Fruit fly (Drosophila melanogaster) whole organism, embryonic: Measurements from ENCODE around the gene Pvr.
A peak's percentile ranks its signal among the peaks of the same experiment; 100 is the strongest.

Experiments used
- Bdp1 ChIP-seq: fragments of 200-800 bp; sonication (Bioruptor generic); optimal IDR thresholded peaks from 3 replicates; lab custom pipeline; 2016; ENCODE audit warnings: missing biosample characterization, missing genetic modification characterization
- CG11696 ChIP-seq: fragments of 200-800 bp; sonication (Bioruptor generic); IDR thresholded peaks from 2 replicates; pipeline ENCODE4 v1.3.6; 2022; ENCODE audit warnings: missing biosample characterization, missing genetic modification characterization
- CG12659 ChIP-seq: fragments of 200-800 bp; sonication (Bioruptor generic); optimal IDR thresholded peaks from 3 replicates; lab custom pipeline; 2017; ENCODE audit warnings: mild to moderate bottlenecking, missing biosample characterization, missing genetic modification reagents, missing genetic modification characterization
- CG1529 ChIP-seq: fragments of 200-800 bp; sonication (Bioruptor generic); optimal IDR thresholded peaks from 3 replicates; lab custom pipeline; 2018; ENCODE audit warnings: missing biosample characterization, missing genetic modification characterization
- CG17385 ChIP-seq: fragments of 200-800 bp; sonication (Bioruptor generic); optimal IDR thresholded peaks from 3 replicates; lab custom pipeline; 2018; ENCODE audit warnings: missing biosample characterization, mild to moderate bottlenecking, missing genetic modification characterization
- CG17568 ChIP-seq: fragments of 200-800 bp; sonication (Bioruptor generic); optimal IDR thresholded peaks from 2 replicates; lab custom pipeline; 2018; ENCODE audit warnings: missing biosample characterization, mild to moderate bottlenecking, missing genetic modification characterization, moderate library complexity
- CG17612 ChIP-seq: fragments of 200-800 bp; sonication (Bioruptor generic); IDR thresholded peaks from 2 replicates; pipeline ENCODE4 v1.3.6; 2022; ENCODE audit warnings: missing biosample characterization, missing genetic modification characterization
- CG30431 ChIP-seq: fragments of 200-800 bp; sonication (Bioruptor generic); optimal IDR thresholded peaks from 2 replicates; lab custom pipeline; 2017; ENCODE audit warnings: missing biosample characterization, missing genetic modification characterization
- CG31224 ChIP-seq: fragments of 200-800 bp; sonication (Bioruptor generic); IDR thresholded peaks from 2 replicates; pipeline ENCODE4 v1.3.6; 2022; ENCODE audit warnings: missing biosample characterization, missing genetic modification characterization
- CG34422 ChIP-seq: fragments of 200-800 bp; sonication (Bioruptor generic); IDR thresholded peaks from 3 replicates; pipeline ENCODE4 v1.3.6; 2022; ENCODE audit warnings: missing biosample characterization, missing genetic modification characterization
- CG4360 ChIP-seq: fragments of 200-800 bp; sonication (Bioruptor generic); IDR thresholded peaks from 2 replicates; pipeline ENCODE4 v1.3.6; 2022; ENCODE audit warnings: missing biosample characterization, missing genetic modification characterization
- CG4854 ChIP-seq: fragments of 200-800 bp; sonication (Bioruptor generic); optimal IDR thresholded peaks from 2 replicates; lab custom pipeline; 2016; ENCODE audit warnings: missing biosample characterization, missing genetic modification characterization, inconsistent platforms
- CG6254 ChIP-seq: fragments of 200-800 bp; sonication (Bioruptor generic); optimal IDR thresholded peaks from 3 replicates; lab custom pipeline; 2017; ENCODE audit warnings: mild to moderate bottlenecking, missing biosample characterization, missing genetic modification reagents, missing genetic modification characterization
- CG6765 ChIP-seq: fragments of 200-800 bp; sonication (Bioruptor generic); optimal IDR thresholded peaks from 3 replicates; lab custom pipeline; 2017; ENCODE audit warnings: missing biosample characterization, mild to moderate bottlenecking, missing genetic modification characterization
- CG7271 ChIP-seq: fragments of 200-800 bp; sonication (Bioruptor generic); optimal IDR thresholded peaks from 2 replicates; lab custom pipeline; 2018; ENCODE audit warnings: missing biosample characterization, mild to moderate bottlenecking, missing genetic modification characterization, moderate library complexity
- CG7556 ChIP-seq: fragments of 200-800 bp; sonication (Bioruptor generic); optimal IDR thresholded peaks from 2 replicates; lab custom pipeline; 2017; ENCODE audit warnings: missing biosample characterization, mild to moderate bottlenecking, missing genetic modification characterization
- CG7963 ChIP-seq: fragments of 200-800 bp; sonication (Bioruptor generic); IDR thresholded peaks from 3 replicates; pipeline ENCODE4 v1.3.6; 2022; ENCODE audit warnings: missing biosample characterization, missing genetic modification characterization; ENCODE audit not compliant: partially characterized antibody
- Fer1 ChIP-seq: fragments of 200-800 bp; sonication (Bioruptor generic); optimal IDR thresholded peaks from 2 replicates; lab custom pipeline; 2017; ENCODE audit warnings: missing biosample characterization, mild to moderate bottlenecking, missing genetic modification characterization
- HmgD ChIP-seq: fragments of 200-800 bp; sonication (Bioruptor generic); optimal IDR thresholded peaks from 3 replicates; lab custom pipeline; 2016; ENCODE audit warnings: missing biosample characterization, missing genetic modification characterization
- Opbp ChIP-seq: fragments of 200-800 bp; sonication (Bioruptor generic); IDR thresholded peaks from 3 replicates; pipeline ENCODE4 v1.3.6; 2022; ENCODE audit warnings: missing biosample characterization, missing genetic modification characterization; ENCODE audit not compliant: partially characterized antibody
- Pdp1 ChIP-seq, 2 experiments: fragments of 200-800 bp; sonication (Bioruptor generic); optimal IDR thresholded peaks; 3 replicates each; lab custom pipeline; 2016; ENCODE audit warnings: missing biosample characterization in 2 of 2, missing genetic modification characterization in 2 of 2, mild to moderate bottlenecking in 1 of 2, moderate library complexity in 1 of 2
- Poxn ChIP-seq: fragments of 200-800 bp; sonication (Bioruptor generic); IDR thresholded peaks from 2 replicates; pipeline ENCODE4 v1.3.6; 2022; ENCODE audit warnings: missing biosample characterization, missing genetic modification characterization
- Six4 ChIP-seq: fragments of 200-800 bp; sonication (Bioruptor generic); optimal IDR thresholded peaks from 2 replicates; lab custom pipeline; 2016; ENCODE audit warnings: missing biosample characterization, missing genetic modification characterization
- Sox100B ChIP-seq: fragments of 200-800 bp; sonication (Bioruptor generic); optimal IDR thresholded peaks from 3 replicates; lab custom pipeline; 2018; ENCODE audit warnings: missing biosample characterization, mild to moderate bottlenecking, missing genetic modification characterization
- Stat92E ChIP-seq, 3 experiments: fragments of >200 bp in 2 of 3; fragments of 200-800 bp in 1 of 3; sonication (Bioruptor generic) in 1 of 3; optimal IDR thresholded peaks; 2 replicates each; lab custom pipeline; 2017 to 2019; ENCODE audit warnings: missing biosample characterization in 3 of 3, missing genetic modification characterization in 3 of 3, mild to moderate bottlenecking in 1 of 3, moderate library complexity in 1 of 3
- ab ChIP-seq: fragments of 200-800 bp; sonication (Bioruptor generic); optimal IDR thresholded peaks from 2 replicates; lab custom pipeline; 2016; ENCODE audit warnings: missing biosample characterization, missing genetic modification characterization
- ap ChIP-seq: fragments of 200-800 bp; sonication (Bioruptor generic); IDR thresholded peaks from 2 replicates; pipeline ENCODE4 v1.3.6; 2022; ENCODE audit warnings: missing biosample characterization, missing genetic modification characterization
- ato ChIP-seq: fragments of 200-800 bp; sonication (Bioruptor generic); IDR thresholded peaks from 2 replicates; pipeline ENCODE4 v1.3.6; 2022; ENCODE audit warnings: missing biosample characterization, missing genetic modification characterization; ENCODE audit not compliant: partially characterized antibody
- chinmo ChIP-seq: fragments of 200-800 bp; sonication (Bioruptor generic); IDR thresholded peaks from 4 replicates; pipeline ENCODE4 v1.3.6; 2022; ENCODE audit warnings: missing biosample characterization, missing genetic modification characterization; ENCODE audit not compliant: partially characterized antibody
- dati ChIP-seq: fragments of 200-800 bp; sonication (Bioruptor generic); IDR thresholded peaks from 2 replicates; pipeline ENCODE4 v1.3.6; 2022; ENCODE audit warnings: missing biosample characterization, missing genetic modification characterization
- dpn ChIP-seq, 2 experiments: fragments of 200-800 bp; sonication (Bioruptor generic); optimal IDR thresholded peaks; 3 replicates each; lab custom pipeline; 2016; ENCODE audit warnings: missing biosample characterization in 2 of 2, missing genetic modification characterization in 2 of 2
- fd64A ChIP-seq: fragments of 200-800 bp; sonication (Bioruptor generic); optimal IDR thresholded peaks from 3 replicates; lab custom pipeline; 2018; ENCODE audit warnings: missing biosample characterization, mild to moderate bottlenecking, missing genetic modification characterization
- gce ChIP-seq: fragments of 200-800 bp; sonication (Bioruptor generic); IDR thresholded peaks from 3 replicates; pipeline ENCODE4 v1.3.6; 2022; ENCODE audit warnings: missing biosample characterization, missing genetic modification characterization
- hbn ChIP-seq: fragments of 200-800 bp; sonication (Bioruptor generic); IDR thresholded peaks from 2 replicates; pipeline ENCODE4 v1.3.6; 2022; ENCODE audit warnings: missing biosample characterization, missing genetic modification characterization; ENCODE audit not compliant: partially characterized antibody
- hkb ChIP-seq, 2 experiments: fragments of 200-800 bp in 1 of 2; fragments of >200 bp in 1 of 2; sonication (Bioruptor generic) in 1 of 2; IDR thresholded peaks in 1 of 2; optimal IDR thresholded peaks in 1 of 2; 2 replicates each; pipeline versions ENCODE4 v1.3.6 to Lab custom; 2017 to 2022; ENCODE audit warnings: missing biosample characterization in 1 of 2, missing genetic modification characterization in 1 of 2
- hth ChIP-seq: fragments of >200 bp; optimal IDR thresholded peaks from 2 replicates; lab custom pipeline; 2017; ENCODE audit warnings: inconsistent platforms
- insv ChIP-seq, 2 experiments: fragments of 200-800 bp; sonication (Bioruptor generic); optimal IDR thresholded peaks; 3 replicates each; lab custom pipeline; 2016 to 2018; ENCODE audit warnings: missing biosample characterization in 2 of 2, missing genetic modification characterization in 2 of 2
- jing ChIP-seq: fragments of 200-800 bp; sonication (Bioruptor generic); optimal IDR thresholded peaks from 2 replicates; lab custom pipeline; 2018; ENCODE audit warnings: missing biosample characterization, mild to moderate bottlenecking, missing genetic modification characterization
- kah ChIP-seq: fragments of 200-800 bp; sonication (Bioruptor generic); optimal IDR thresholded peaks from 2 replicates; lab custom pipeline; 2018; ENCODE audit warnings: missing biosample characterization, mild to moderate bottlenecking, missing genetic modification characterization
- knrl ChIP-seq: fragments of 200-800 bp; sonication (Bioruptor generic); IDR thresholded peaks from 3 replicates; pipeline ENCODE4 v1.3.6; 2022; ENCODE audit warnings: missing biosample characterization, missing genetic modification characterization; ENCODE audit not compliant: partially characterized antibody
- mld ChIP-seq: fragments of 200-800 bp; sonication (Bioruptor generic); IDR thresholded peaks from 3 replicates; pipeline ENCODE4 v1.3.6; 2022; ENCODE audit warnings: missing biosample characterization, missing genetic modification characterization; ENCODE audit not compliant: partially characterized antibody
- nmo ChIP-seq: fragments of 200-800 bp; sonication (Bioruptor generic); optimal IDR thresholded peaks from 2 replicates; lab custom pipeline; 2018; ENCODE audit warnings: missing biosample characterization, mild to moderate bottlenecking, missing genetic modification characterization, moderate library complexity
- p53 ChIP-seq: fragments of 200-800 bp; sonication (Bioruptor generic); optimal IDR thresholded peaks from 2 replicates; lab custom pipeline; 2016; ENCODE audit warnings: missing biosample characterization, missing genetic modification characterization
- pita ChIP-seq: fragments of 200-800 bp; sonication (Bioruptor generic); optimal IDR thresholded peaks from 2 replicates; lab custom pipeline; 2017; ENCODE audit warnings: missing biosample characterization, mild to moderate bottlenecking, missing genetic modification characterization
- pum ChIP-seq: fragments of 200-800 bp; sonication (Bioruptor generic); optimal IDR thresholded peaks from 2 replicates; lab custom pipeline; 2016; ENCODE audit warnings: missing biosample characterization, missing genetic modification characterization
- row ChIP-seq: fragments of 200-800 bp; sonication (Bioruptor generic); IDR thresholded peaks from 3 replicates; pipeline ENCODE4 v1.3.6; 2022; ENCODE audit warnings: missing biosample characterization, missing genetic modification characterization
- so ChIP-seq: fragments of 200-800 bp; sonication (Bioruptor generic); IDR thresholded peaks from 3 replicates; pipeline ENCODE4 v1.3.6; 2022; ENCODE audit warnings: missing biosample characterization, missing genetic modification characterization
- ssp ChIP-seq: fragments of 200-800 bp; sonication (Bioruptor generic); IDR thresholded peaks from 2 replicates; pipeline ENCODE4 v1.3.6; 2022; ENCODE audit warnings: missing biosample characterization, missing genetic modification characterization
- toy ChIP-seq: fragments of 200-800 bp; sonication (Bioruptor generic); IDR thresholded peaks from 2 replicates; pipeline ENCODE4 v1.3.6; 2022; ENCODE audit warnings: missing biosample characterization, missing genetic modification characterization
- trem ChIP-seq: fragments of 200-800 bp; optimal IDR thresholded peaks from 3 replicates; lab custom pipeline; 2019; ENCODE audit warnings: missing biosample characterization, mild to moderate bottlenecking, missing genetic modification characterization, moderate library complexity
- usp ChIP-seq: fragments of >200 bp; optimal IDR thresholded peaks from 2 replicates; lab custom pipeline; 2017; ENCODE audit warnings: missing biosample characterization, missing genetic modification characterization

Gene Pvr

dm6 chr2L:8198757-8199156, 40.9 kb downstream of the Pvr start, which contains the start of gene PGAP5 (continued):
- TF ChIP-seq hth (lab: Kevin White, UChicago) (no peak), Six4 (no peak), CG31224 (GFP tag; lab: Robert Waterston, UW) (no peak), CG12659 (peak; percentile 48), CG4360 (GFP tag; lab: Robert Waterston, UW) (no peak), Fer1 (peak; percentile 22), ssp (GFP tag; lab: Robert Waterston, UW) (no peak), Stat92E (GFP tag; optimal IDR thresholded peaks at IDR 0.05; lab: Kevin White, UChicago) (no peak), Poxn (GFP tag; lab: Robert Waterston, UW) (no peak), CG30431 (GFP tag; lab: Kevin White, UChicago) (no peak), CG6765 (GFP tag; lab: Kevin White, UChicago) (no peak), Pdp1 (GFP tag; optimal IDR thresholded peaks at IDR 0.05; lab: Kevin White, UChicago) (peak in 1 of 2 experiments; percentile 54), CG34422 (no peak), gce (GFP tag; lab: Robert Waterston, UW) (no peak), toy (GFP tag; lab: Robert Waterston, UW) (no peak), dati (GFP tag; lab: Robert Waterston, UW) (no peak), dpn (GFP tag; optimal IDR thresholded peaks at IDR 0.05; lab: Kevin White, UChicago) (no peak), CG17568 (GFP tag; lab: Kevin White, UChicago) (no peak), CG7556 (GFP tag; lab: Kevin White, UChicago) (no peak), ap (GFP tag; lab: Robert Waterston, UW) (no peak), pita (GFP tag; lab: Kevin White, UChicago) (no peak), fd64A (no peak), usp (GFP tag; lab: Kevin White, UChicago) (no peak), Sox100B (GFP tag; lab: Kevin White, UChicago) (no peak), CG1529 (GFP tag; lab: Kevin White, UChicago) (no peak), CG6254 (GFP tag; lab: Kevin White, UChicago) (no peak), knrl (peak; percentile 91), trem (tag; lab: Kevin White, UChicago) (peak; percentile 27), CG17612 (no peak), Bdp1 (GFP tag; lab: Kevin White, UChicago) (no peak), pum (GFP tag; lab: Kevin White, UChicago) (no peak), CG11696 (GFP tag; lab: Robert Waterston, UW) (no peak), kah (GFP tag; lab: Kevin White, UChicago) (no peak), chinmo (GFP tag; lab: Robert Waterston, UW) (peak; percentile 93), ato (GFP tag; lab: Robert Waterston, UW) (peak; percentile 85), jing (GFP tag; lab: Kevin White, UChicago) (no peak), CG17385 (GFP tag; lab: Kevin White, UChicago) (no peak), HmgD (no peak), CG4854 (GFP tag; lab: Kevin White, UChicago) (peak; percentile 2), so (GFP tag; lab: Robert Waterston, UW) (no peak), Opbp (GFP tag; lab: Robert Waterston, UW) (peak; percentile 93), CG7271 (tag; lab: Kevin White, UChicago) (no peak), CG7963 (GFP tag; lab: Robert Waterston, UW) (peak; percentile 85), nmo (GFP tag; lab: Kevin White, UChicago) (peak; percentile 28), hbn (peak; percentile 98), mld (peak; percentile 74; the same call in 2 of the 3 replicates), row (0 out of 3 replicates have a peak, but pooled peaks have one; percentile 26), ab (GFP tag; lab: Kevin White, UChicago) (no peak), hkb (optimal IDR thresholded peaks at IDR 0.05; lab: Kevin White, UChicago) (no peak), hkb (GFP tag; IDR thresholded peaks at IDR 0.05; lab: Robert Waterston, UW) (no peak), insv (GFP tag; optimal IDR thresholded peaks at IDR 0.05; lab: Kevin White, UChicago) (no peak), p53 (GFP tag; lab: Kevin White, UChicago) (no peak)
